Fruit fly (Drosophila melanogaster): Measurements from ENCODE around the gene Arts.

dm6 chr3L:16586989-16587388 lies 15.7 kb upstream of the Arts start, which contains the start of the genes Syx8 and CG32163:
- no peak for TF ChIP-seq CG12605 (GFP tag; IDR thresholded peaks at IDR 0.05)
- no peak for TF ChIP-seq CG13204 (GFP tag; optimal IDR thresholded peaks at IDR 0.05)
- no peak for TF ChIP-seq fd96Ca (GFP tag; IDR thresholded peaks at IDR 0.05)
- TF ChIP-seq rn (GFP tag; IDR thresholded peaks at IDR 0.05) = no peak
- no peak for TF ChIP-seq CG10348 (GFP tag; IDR thresholded peaks at IDR 0.05)
- TF ChIP-seq D1 (tag; optimal IDR thresholded peaks at IDR 0.05) = no peak
- TF ChIP-seq CG17806 (tag; optimal IDR thresholded peaks at IDR 0.05) = no peak
- no peak for TF ChIP-seq CG8159 (tag; optimal IDR thresholded peaks at IDR 0.05)
- TF ChIP-seq Ets98B (GFP tag; IDR thresholded peaks at IDR 0.05) = no peak
- no peak for TF ChIP-seq CG15710 (tag; optimal IDR thresholded peaks at IDR 0.05)

Data from whole organism, pupa.